Worm (Caenorhabditis elegans) whole organism, L2 larva: ENCODE results near the gene lin-40.

Experiments used
- R02D3.7 ChIP-seq: fragments of 150-350 bp; optimal IDR thresholded peaks from 2 replicates; lab custom pipeline; 2014; ENCODE audit warnings: missing biosample characterization, missing genetic modification characterization
- ama-1 ChIP-seq: fragments of 150-350 bp; optimal IDR thresholded peaks from 2 replicates; lab custom pipeline; 2018; ENCODE audit warnings: inconsistent platforms
- ceh-16 ChIP-seq: fragments of 150-350 bp; optimal IDR thresholded peaks from 2 replicates; lab custom pipeline; 2014; ENCODE audit warnings: missing biosample characterization, missing genetic modification characterization
- dmd-4 ChIP-seq: sonication (generic microtip); optimal IDR thresholded peaks from 2 replicates; lab custom pipeline; 2017; ENCODE audit warnings: missing biosample characterization, missing genetic modification characterization
- elt-3 ChIP-seq: sonication (generic microtip); optimal IDR thresholded peaks from 2 replicates; lab custom pipeline; 2017; ENCODE audit warnings: missing biosample characterization, missing genetic modification characterization
- fos-1 ChIP-seq: fragments of 150-350 bp; optimal IDR thresholded peaks from 2 replicates; lab custom pipeline; 2014; ENCODE audit warnings: missing biosample characterization, missing genetic modification characterization
- gmeb-1 ChIP-seq: fragments of 150-350 bp; optimal IDR thresholded peaks from 2 replicates; lab custom pipeline; 2014; ENCODE audit warnings: missing biosample characterization, missing genetic modification characterization
- lin-13 ChIP-seq: fragments of 150-350 bp; optimal IDR thresholded peaks from 2 replicates; lab custom pipeline; 2014; ENCODE audit warnings: missing biosample characterization, missing genetic modification reagents, missing genetic modification characterization
- lsy-2 ChIP-seq, 2 experiments: fragments of 150-350 bp in 1 of 2; sonication (generic microtip) in 1 of 2; optimal IDR thresholded peaks; 2 replicates each; lab custom pipeline; 2014 to 2017; ENCODE audit warnings: missing biosample characterization in 2 of 2, missing genetic modification characterization in 2 of 2
- mab-5 ChIP-seq: fragments of 150-350 bp; optimal IDR thresholded peaks from 2 replicates; lab custom pipeline; 2014; ENCODE audit warnings: missing biosample characterization, missing genetic modification characterization
- mdl-1 ChIP-seq, 2 experiments: fragments of 150-350 bp in 1 of 2; sonication (generic microtip) in 1 of 2; optimal IDR thresholded peaks; 2 replicates each; lab custom pipeline; 2017; ENCODE audit warnings: missing biosample characterization in 2 of 2, missing genetic modification characterization in 2 of 2
- nhr-10 ChIP-seq: sonication (generic microtip); optimal IDR thresholded peaks from 2 replicates; lab custom pipeline; 2017; ENCODE audit warnings: missing biosample characterization, missing genetic modification characterization
- nhr-12 ChIP-seq: fragments of 150-350 bp; optimal IDR thresholded peaks from 2 replicates; lab custom pipeline; 2014; ENCODE audit warnings: missing biosample characterization, missing genetic modification characterization
- nhr-129 ChIP-seq: fragments of 150-350 bp; optimal IDR thresholded peaks from 2 replicates; lab custom pipeline; 2014; ENCODE audit warnings: missing biosample characterization, missing genetic modification characterization
- nhr-25 ChIP-seq: fragments of 150-350 bp; sonication (generic microtip); optimal IDR thresholded peaks from 3 replicates; lab custom pipeline; 2014; ENCODE audit warnings: missing biosample characterization, missing genetic modification characterization
- nhr-77 ChIP-seq: fragments of 150-350 bp; optimal IDR thresholded peaks from 2 replicates; lab custom pipeline; 2014; ENCODE audit warnings: missing biosample characterization, missing genetic modification characterization
- peb-1 ChIP-seq: fragments of 150-350 bp; optimal IDR thresholded peaks from 2 replicates; lab custom pipeline; 2014; ENCODE audit warnings: missing biosample characterization, missing genetic modification characterization
- sem-4 ChIP-seq: fragments of 150-350 bp; optimal IDR thresholded peaks from 2 replicates; lab custom pipeline; 2014; ENCODE audit warnings: missing biosample characterization, missing genetic modification reagents, missing genetic modification characterization
- skn-1 ChIP-seq: sonication (generic microtip); optimal IDR thresholded peaks from 2 replicates; lab custom pipeline; 2017; ENCODE audit warnings: missing biosample characterization, missing genetic modification characterization
- sma-9 ChIP-seq, 2 experiments: fragments of 150-350 bp in 1 of 2; sonication (generic microtip) in 1 of 2; optimal IDR thresholded peaks; 2 replicates each; lab custom pipeline; 2014 to 2016; ENCODE audit warnings: missing genetic modification characterization in 2 of 2, mild to moderate bottlenecking in 1 of 2, missing biosample characterization in 1 of 2, missing compliant biosample characterization in 1 of 2, missing genetic modification reagents in 1 of 2, moderate library complexity in 1 of 2
- snpc-4 ChIP-seq: fragments of 150-350 bp; optimal IDR thresholded peaks from 2 replicates; lab custom pipeline; 2014; ENCODE audit warnings: missing biosample characterization, missing genetic modification characterization
- unc-55 ChIP-seq: fragments of 150-350 bp; sonication (generic microtip); optimal IDR thresholded peaks from 3 replicates; lab custom pipeline; 2014; ENCODE audit warnings: missing biosample characterization, missing genetic modification reagents, missing genetic modification characterization
- zag-1 ChIP-seq: fragments of 150-350 bp; optimal IDR thresholded peaks from 2 replicates; lab custom pipeline; 2014; ENCODE audit warnings: missing biosample characterization, missing genetic modification characterization
- ztf-11 ChIP-seq: sonication (generic microtip); optimal IDR thresholded peaks from 2 replicates; lab custom pipeline; 2017; ENCODE audit warnings: missing biosample characterization, missing genetic modification characterization

The lin-40 gene

DNA sequence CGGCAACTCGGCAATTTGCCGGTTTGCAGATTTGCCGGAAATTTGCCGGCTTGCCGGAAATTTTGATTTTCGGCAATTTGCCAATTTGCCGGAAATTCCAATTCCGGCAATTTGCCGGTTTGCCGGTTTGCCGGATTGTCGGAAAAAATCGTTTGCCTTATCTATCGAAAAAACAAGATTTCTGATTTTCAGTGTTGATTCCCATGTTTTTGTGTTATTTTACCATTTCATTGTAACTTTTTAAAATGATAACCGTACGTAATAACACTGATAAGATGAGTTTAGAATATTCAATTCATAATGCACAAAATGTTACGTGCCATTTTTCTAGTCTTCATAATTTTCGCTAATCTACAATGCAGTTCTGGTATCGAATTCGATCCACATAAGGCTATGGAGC lies 56.1 kb downstream of the lin-40 start, which contains the start of gene oac-55:
Gene oac-55 (plus strand): TSS at position 301 of the 400 bp plus-strand sequence.
- TF ChIP-seq ztf-11 (tag; lab: Kevin White, UChicago) (no peak), lin-13 (GFP tag; lab: Kevin White, UChicago) (no peak), skn-1 (tag; lab: Kevin White, UChicago) (no peak), nhr-129 (tag; lab: Kevin White, UChicago) (no peak), mab-5 (no peak), nhr-10 (no peak), R02D3.7 (tag; lab: Kevin White, UChicago) (no peak), zag-1 (no peak), nhr-12 (tag; lab: Kevin White, UChicago) (no peak), sma-9 (GFP tag; optimal IDR thresholded peaks at IDR 0.05; lab: Kevin White, UChicago) (no peak), sma-9 (tag; optimal IDR thresholded peaks at IDR 0.05; lab: Kevin White, UChicago) (no peak), sem-4 (tag; lab: Kevin White, UChicago) (no peak), snpc-4 (tag; lab: Kevin White, UChicago) (no peak), elt-3 (tag; lab: Kevin White, UChicago) (no peak), fos-1 (tag; lab: Kevin White, UChicago) (no peak), peb-1 (tag; lab: Kevin White, UChicago) (no peak), lsy-2 (tag; optimal IDR thresholded peaks at IDR 0.05; lab: Kevin White, UChicago) (no peak), ama-1 (lab: Kevin White, UChicago) (no peak), gmeb-1 (tag; lab: Kevin White, UChicago) (no peak), dmd-4 (tag; lab: Kevin White, UChicago) (no peak), unc-55 (no peak)
- TF ChIP-seq, all 48 proteins: peak for 0

DNA sequence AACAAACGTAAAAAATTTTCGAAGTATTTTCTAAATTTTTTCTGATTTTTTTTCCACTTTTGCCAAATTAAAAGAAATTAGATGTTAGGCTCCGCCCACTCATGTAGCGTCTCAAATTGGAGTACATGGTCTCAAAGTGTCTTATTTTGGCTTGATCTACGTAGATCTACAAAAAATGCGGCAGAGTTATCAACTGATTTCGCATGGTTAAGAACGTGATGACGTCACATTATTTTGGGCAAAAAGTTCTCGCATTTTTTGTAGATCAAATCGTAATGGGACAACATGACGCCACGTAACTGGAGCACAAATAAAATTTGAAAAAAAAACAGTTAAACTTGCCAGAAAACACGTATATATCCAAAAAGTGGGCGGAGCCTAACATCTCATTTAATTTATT lies 57.0 kb downstream of the lin-40 start:
- TF ChIP-seq lsy-2 (tag; optimal IDR thresholded peaks at IDR 0.05; lab: Kevin White, UChicago) (no peak), nhr-25 (tag; lab: Kevin White, UChicago) (no peak), sma-9 (GFP tag; optimal IDR thresholded peaks at IDR 0.05; lab: Kevin White, UChicago) (no peak), sma-9 (tag; optimal IDR thresholded peaks at IDR 0.05; lab: Kevin White, UChicago) (no peak), sem-4 (tag; lab: Kevin White, UChicago) (no peak), nhr-129 (tag; lab: Kevin White, UChicago) (no peak), nhr-77 (tag; lab: Kevin White, UChicago) (no peak), lin-13 (GFP tag; lab: Kevin White, UChicago) (no peak), ceh-16 (tag; lab: Kevin White, UChicago) (no peak), mdl-1 (tag; optimal IDR thresholded peaks at IDR 0.05; lab: Kevin White, UChicago) (no peak)
